Fruit fly (Drosophila melanogaster) Kc167 (cell line): Measurements from ENCODE around the gene Ankrd49.

ENCODE experiments used
- Myc ChIP-seq: fragments of >200 bp; optimal IDR thresholded peaks from 2 replicates; lab custom pipeline; 2017; ENCODE audit warnings: missing external identifiers
- psq ChIP-seq: fragments of >200 bp; optimal IDR thresholded peaks from 2 replicates; lab custom pipeline; 2017; ENCODE audit warnings: missing external identifiers

DNA sequence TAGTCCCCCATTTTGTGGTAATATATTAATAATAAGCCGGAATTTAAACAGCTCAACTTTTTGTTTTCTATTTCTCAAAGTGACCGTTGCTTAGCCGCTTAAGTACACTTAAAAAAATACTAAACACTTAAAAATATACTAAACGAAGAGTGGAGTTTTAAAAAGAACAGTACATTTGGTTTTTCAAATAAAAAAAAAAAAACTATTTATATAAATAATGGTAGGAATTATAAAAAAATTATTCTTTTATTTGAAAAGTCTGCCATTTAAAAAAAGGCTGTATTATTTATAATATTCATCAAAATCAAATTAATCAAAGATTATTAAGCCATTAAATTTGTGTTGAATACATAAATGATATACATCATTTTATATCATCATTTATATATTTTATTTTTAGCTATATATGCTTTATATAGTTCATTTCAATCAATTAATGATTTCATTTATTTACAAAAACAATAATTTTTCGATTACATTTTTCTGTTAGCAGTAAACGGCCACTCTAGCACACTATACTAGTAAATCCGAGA, at the start of gene Ankrd49, which contains the start of gene NC2beta:
- TF ChIP-seq psq, result no peak
- TF ChIP-seq Myc (lab: Kevin White, UChicago), result no peak
